Worm (Caenorhabditis elegans) whole organism, L3 larva: Measurements from ENCODE around the gene srbc-9.

Experiments used
- R02D3.7 ChIP-seq: fragments of 150-350 bp; optimal IDR thresholded peaks from 2 replicates; lab custom pipeline; 2014; ENCODE audit warnings: missing biosample characterization, missing genetic modification characterization
- ZK546.5 ChIP-seq: sonication (generic microtip); optimal IDR thresholded peaks from 2 replicates; lab custom pipeline; 2017; ENCODE audit warnings: missing biosample characterization, missing genetic modification characterization
- aly-2 ChIP-seq: fragments of 150-350 bp; optimal IDR thresholded peaks from 2 replicates; lab custom pipeline; 2014; ENCODE audit warnings: missing biosample characterization, missing genetic modification characterization
- ama-1 ChIP-seq: fragments of 150-350 bp; optimal IDR thresholded peaks from 2 replicates; lab custom pipeline; 2018
- ceh-16 ChIP-seq: sonication (generic microtip); optimal IDR thresholded peaks from 2 replicates; lab custom pipeline; 2017; ENCODE audit warnings: missing biosample characterization, missing genetic modification characterization
- ceh-28 ChIP-seq: fragments of 150-350 bp; optimal IDR thresholded peaks from 2 replicates; lab custom pipeline; 2014; ENCODE audit warnings: missing biosample characterization, missing genetic modification reagents, missing genetic modification characterization
- ceh-9 ChIP-seq: sonication (generic microtip); optimal IDR thresholded peaks from 2 replicates; lab custom pipeline; 2018; ENCODE audit warnings: missing biosample characterization, missing genetic modification characterization
- daf-12 ChIP-seq: fragments of 150-350 bp; optimal IDR thresholded peaks from 2 replicates; lab custom pipeline; 2014; ENCODE audit warnings: missing biosample characterization, missing genetic modification reagents, missing genetic modification characterization
- elt-1 ChIP-seq: fragments of 150-350 bp; optimal IDR thresholded peaks from 2 replicates; lab custom pipeline; 2014; ENCODE audit warnings: missing biosample characterization, missing genetic modification characterization
- elt-2 ChIP-seq: sonication (generic microtip); optimal IDR thresholded peaks from 2 replicates; lab custom pipeline; 2016; ENCODE audit warnings: missing genetic modification reagents, mild to moderate bottlenecking, missing genetic modification characterization, missing compliant biosample characterization
- eor-1 ChIP-seq, 2 experiments: fragments of 150-350 bp; optimal IDR thresholded peaks; 2 replicates each; lab custom pipeline; 2014 to 2018; ENCODE audit warnings: missing biosample characterization in 2 of 2, missing genetic modification characterization in 2 of 2
- fkh-2 ChIP-seq: fragments of 150-350 bp; optimal IDR thresholded peaks from 2 replicates; lab custom pipeline; 2014; ENCODE audit warnings: missing biosample characterization, missing genetic modification reagents, missing genetic modification characterization
- fos-1 ChIP-seq: fragments of 150-350 bp; optimal IDR thresholded peaks from 2 replicates; lab custom pipeline; 2014; ENCODE audit warnings: missing biosample characterization, missing genetic modification characterization
- lin-15B ChIP-seq: fragments of 150-350 bp; optimal IDR thresholded peaks from 2 replicates; lab custom pipeline; 2014; ENCODE audit warnings: missing biosample characterization, missing genetic modification characterization
- lin-39 ChIP-seq: fragments of 150-350 bp; optimal IDR thresholded peaks from 2 replicates; lab custom pipeline; 2018; ENCODE audit warnings: missing biosample characterization, missing genetic modification reagents, missing genetic modification characterization
- lsy-12 ChIP-seq: sonication (generic microtip); optimal IDR thresholded peaks from 2 replicates; lab custom pipeline; 2016; ENCODE audit warnings: mild to moderate bottlenecking, missing genetic modification characterization, missing compliant biosample characterization
- mdl-1 ChIP-seq: fragments of 150-350 bp; optimal IDR thresholded peaks from 2 replicates; lab custom pipeline; 2014; ENCODE audit warnings: missing biosample characterization, missing genetic modification characterization
- mml-1 ChIP-seq: fragments of 150-350 bp; sonication (generic microtip); optimal IDR thresholded peaks from 3 replicates; lab custom pipeline; 2014; ENCODE audit warnings: missing biosample characterization, missing genetic modification characterization
- nhr-11 ChIP-seq: fragments of 150-350 bp; optimal IDR thresholded peaks from 2 replicates; lab custom pipeline; 2014; ENCODE audit warnings: missing biosample characterization, missing genetic modification characterization
- nhr-12 ChIP-seq: fragments of 150-350 bp; optimal IDR thresholded peaks from 2 replicates; lab custom pipeline; 2014; ENCODE audit warnings: missing biosample characterization, missing genetic modification characterization
- nhr-23 ChIP-seq: fragments of 150-350 bp; optimal IDR thresholded peaks from 2 replicates; lab custom pipeline; 2014; ENCODE audit warnings: missing biosample characterization, missing genetic modification reagents, missing genetic modification characterization
- nhr-25 ChIP-seq: sonication (generic microtip); optimal IDR thresholded peaks from 2 replicates; lab custom pipeline; 2017; ENCODE audit warnings: missing biosample characterization, missing genetic modification characterization
- nhr-28 ChIP-seq: fragments of 150-350 bp; optimal IDR thresholded peaks from 2 replicates; lab custom pipeline; 2014; ENCODE audit warnings: missing biosample characterization, missing genetic modification characterization
- nhr-67 ChIP-seq: fragments of 150-350 bp; optimal IDR thresholded peaks from 2 replicates; lab custom pipeline; 2014; ENCODE audit warnings: missing biosample characterization, missing genetic modification characterization
- nhr-77 ChIP-seq: fragments of 150-350 bp; optimal IDR thresholded peaks from 2 replicates; lab custom pipeline; 2014; ENCODE audit warnings: missing biosample characterization, missing genetic modification characterization
- pqm-1 ChIP-seq: fragments of 150-350 bp; optimal IDR thresholded peaks from 2 replicates; lab custom pipeline; 2017; ENCODE audit warnings: missing biosample characterization, missing genetic modification characterization, inconsistent platforms
- sea-2 ChIP-seq: fragments of 150-350 bp; sonication (generic microtip); optimal IDR thresholded peaks from 4 replicates; lab custom pipeline; 2014; ENCODE audit warnings: missing biosample characterization, missing genetic modification reagents, missing genetic modification characterization
- skn-1 ChIP-seq: fragments of 150-350 bp; optimal IDR thresholded peaks from 2 replicates; lab custom pipeline; 2014; ENCODE audit warnings: missing biosample characterization, missing genetic modification characterization
- tbx-2 ChIP-seq: sonication (generic microtip); optimal IDR thresholded peaks from 2 replicates; lab custom pipeline; 2016; ENCODE audit warnings: mild to moderate bottlenecking, missing genetic modification characterization, missing compliant biosample characterization
- unc-39 ChIP-seq: sonication (generic microtip); optimal IDR thresholded peaks from 4 replicates; lab custom pipeline; 2017; ENCODE audit warnings: missing biosample characterization, missing genetic modification characterization
- unc-62 ChIP-seq: fragments of 150-350 bp; sonication (generic microtip); optimal IDR thresholded peaks from 4 replicates; lab custom pipeline; 2014; ENCODE audit warnings: missing biosample characterization, missing genetic modification reagents, missing genetic modification characterization
- zag-1 ChIP-seq: fragments of 150-350 bp; optimal IDR thresholded peaks from 2 replicates; lab custom pipeline; 2014; ENCODE audit warnings: missing biosample characterization, missing genetic modification characterization
- ztf-11 ChIP-seq: fragments of 150-350 bp; optimal IDR thresholded peaks from 2 replicates; lab custom pipeline; 2014; ENCODE audit warnings: missing biosample characterization, missing genetic modification characterization
- ztf-4 ChIP-seq: fragments of 150-350 bp; optimal IDR thresholded peaks from 2 replicates; lab custom pipeline; 2014; ENCODE audit warnings: missing biosample characterization, missing genetic modification characterization

srbc-9 gene

ce11 chrV:7460898-7461297 lies 29.3 kb downstream of the srbc-9 start, which contains the start of gene srh-92:
Gene srh-92 (minus strand): TSS chrV:7460998.
- no peak for TF ChIP-seq mdl-1 (tag; lab: Kevin White, UChicago)
- TF ChIP-seq pqm-1 (tag; lab: Kevin White, UChicago): no peak
- TF ChIP-seq nhr-77 (tag; lab: Kevin White, UChicago): no peak
- no peak for TF ChIP-seq eor-1 (tag; optimal IDR thresholded peaks at IDR 0.05; lab: Kevin White, UChicago)
- no peak for TF ChIP-seq nhr-23

- TF ChIP-seq ztf-11 (tag; lab: Kevin White, UChicago) (no peak), elt-1 (tag; lab: Kevin White, UChicago) (no peak), ama-1 (lab: Kevin White, UChicago) (no peak), elt-2 (tag; lab: Kevin White, UChicago) (no peak), ceh-9 (tag; lab: Kevin White, UChicago) (no peak), pqm-1 (tag; lab: Kevin White, UChicago) (no peak), tbx-2 (tag; lab: Kevin White, UChicago) (no peak), nhr-12 (no peak), unc-62 (GFP tag; lab: Kevin White, UChicago) (no peak), nhr-11 (tag; lab: Kevin White, UChicago) (no peak)
Measured at ce11 chrV:7455008-7455407, 35.2 kb downstream of the srbc-9 start, which contains the start of gene F25E5.2. Gene F25E5.2 (plus strand): TSS chrV:7455308.

ce11 chrV:7454236-7454635 lies 36.0 kb downstream of the srbc-9 start, which contains the start of gene try-8:
Gene try-8 (minus strand): TSS chrV:7454336.
- TF ChIP-seq ceh-16 (tag; lab: Kevin White, UChicago) (no peak), mml-1 (tag; lab: Kevin White, UChicago) (no peak), nhr-28 (tag; lab: Kevin White, UChicago) (no peak), eor-1 (tag; optimal IDR thresholded peaks at IDR 0.05; lab: Kevin White, UChicago) (no peak), pqm-1 (tag; lab: Kevin White, UChicago) (no peak), nhr-77 (tag; lab: Kevin White, UChicago) (no peak), ceh-9 (tag; lab: Kevin White, UChicago) (no peak), ceh-28 (tag; lab: Kevin White, UChicago) (no peak), nhr-12 (no peak), nhr-67 (tag; lab: Kevin White, UChicago) (no peak)

- TF ChIP-seq lsy-12 (tag; lab: Kevin White, UChicago) (no peak), lin-39 (tag; lab: Kevin White, UChicago) (no peak), nhr-67 (tag; lab: Kevin White, UChicago) (no peak), R02D3.7 (tag; lab: Kevin White, UChicago) (no peak), daf-12 (tag; lab: Kevin White, UChicago) (no peak), fkh-2 (tag; lab: Kevin White, UChicago) (no peak), ztf-11 (tag; lab: Kevin White, UChicago) (no peak), elt-2 (tag; lab: Kevin White, UChicago) (no peak), ceh-28 (tag; lab: Kevin White, UChicago) (no peak), mdl-1 (tag; lab: Kevin White, UChicago) (no peak), nhr-12 (no peak), lin-15B (tag; lab: Kevin White, UChicago) (no peak), sea-2 (GFP tag; lab: Kevin White, UChicago) (no peak), fos-1 (tag; lab: Kevin White, UChicago) (no peak), nhr-11 (tag; lab: Kevin White, UChicago) (no peak), ztf-4 (tag; lab: Kevin White, UChicago) (no peak), nhr-77 (tag; lab: Kevin White, UChicago) (no peak), skn-1 (tag; lab: Kevin White, UChicago) (no peak)
Measured at ce11 chrV:7451421-7451820, 38.8 kb downstream of the srbc-9 start, which contains the start of gene try-11. Gene try-11 (plus strand): TSS chrV:7451721.

DNA sequence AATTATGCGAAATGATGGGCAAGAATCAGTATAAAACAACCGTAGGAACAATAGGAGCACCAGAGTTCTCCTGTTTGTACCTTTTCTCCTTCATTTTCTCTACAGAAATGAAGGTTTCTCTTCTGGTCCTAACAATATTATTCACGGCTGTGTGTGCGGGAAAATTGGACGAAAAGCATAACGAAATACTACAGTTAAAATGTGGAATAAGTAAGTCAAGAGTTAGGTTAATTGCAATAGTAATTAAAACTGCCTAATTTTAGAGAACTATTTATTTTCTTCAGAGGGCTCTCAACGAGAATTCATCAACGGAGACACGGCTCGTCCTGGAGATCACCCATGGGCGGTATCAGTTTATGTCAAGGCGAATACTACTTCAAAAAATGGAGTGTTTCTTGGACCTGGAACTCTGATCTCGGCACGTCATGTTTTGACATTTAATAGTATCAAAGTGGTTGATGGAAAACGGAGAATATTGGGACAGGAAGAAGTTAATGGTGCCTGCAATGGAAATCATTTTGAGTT lies 40.9 kb downstream of the srbc-9 start, which contains the start of gene try-12:
Gene try-12, plus strand, starts transcription at position 51 of the 525 bp plus-strand sequence.
- TF ChIP-seq zag-1 (tag; lab: Kevin White, UChicago) (no peak), fos-1 (tag; lab: Kevin White, UChicago) (no peak), skn-1 (tag; lab: Kevin White, UChicago) (no peak), ZK546.5 (no peak), ztf-11 (tag; lab: Kevin White, UChicago) (no peak), unc-39 (tag; lab: Kevin White, UChicago) (no peak), aly-2 (no peak), elt-1 (tag; lab: Kevin White, UChicago) (no peak), tbx-2 (tag; lab: Kevin White, UChicago) (no peak), nhr-25 (tag; lab: Kevin White, UChicago) (no peak), lin-15B (tag; lab: Kevin White, UChicago) (no peak), R02D3.7 (tag; lab: Kevin White, UChicago) (no peak), nhr-23 (no peak), nhr-77 (tag; lab: Kevin White, UChicago) (no peak), lin-39 (tag; lab: Kevin White, UChicago) (no peak)
